Worm (Caenorhabditis elegans): Measurements from ENCODE around the gene jip-1.

DNA sequence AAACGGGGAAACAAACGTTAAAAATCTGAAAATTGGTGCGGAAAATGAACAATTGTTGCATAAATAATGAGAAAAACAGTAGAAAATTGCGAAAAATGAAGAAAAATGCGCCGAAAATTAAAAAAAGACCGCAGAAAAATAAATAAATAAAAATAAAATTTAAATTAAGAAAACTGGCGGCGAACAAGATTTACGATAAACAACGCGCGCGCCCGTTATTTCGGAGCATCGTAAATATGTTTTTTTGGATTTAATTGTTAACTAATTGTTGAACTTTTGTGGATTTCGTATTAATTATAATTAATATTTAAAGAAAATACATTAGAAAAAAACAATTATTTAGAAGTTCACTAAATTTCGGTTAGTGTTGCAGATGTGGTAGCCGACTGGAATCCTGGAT lies 50.0 kb downstream of the jip-1 start:
- TF ChIP-seq nhr-12 (tag; optimal IDR thresholded peaks at IDR 0.05) (no peak), nfya-1 (tag; optimal IDR thresholded peaks at IDR 0.05; ENCODE audit: insufficient read depth) (no peak), pqm-1 (tag; optimal IDR thresholded peaks at IDR 0.05) (no peak), lin-39 (tag; optimal IDR thresholded peaks at IDR 0.05) (no peak), snpc-4 (tag; optimal IDR thresholded peaks at IDR 0.05) (no peak), fkh-10 (GFP tag; optimal IDR thresholded peaks at IDR 0.05) (no peak), mml-1 (tag; optimal IDR thresholded peaks at IDR 0.05) (no peak)
